Fruit fly (Drosophila melanogaster) whole organism, embryonic: ENCODE measurements around the gene eya.

Experiments used
- B-H1 ChIP-seq: fragments of 200-800 bp; sonication (Bioruptor generic); IDR thresholded peaks from 3 replicates; pipeline ENCODE4 v1.3.6; 2022; ENCODE audit warnings: missing biosample characterization, missing genetic modification characterization
- Bgb ChIP-seq: fragments of 200-800 bp; sonication (Bioruptor generic); IDR thresholded peaks from 2 replicates; pipeline ENCODE4 v1.3.6; 2022; ENCODE audit warnings: missing biosample characterization, missing genetic modification characterization; ENCODE audit not compliant: partially characterized antibody
- BtbVII ChIP-seq: fragments of 200-800 bp; sonication (Bioruptor generic); optimal IDR thresholded peaks from 3 replicates; lab custom pipeline; 2017; ENCODE audit warnings: missing biosample characterization, mild to moderate bottlenecking, missing genetic modification characterization
- CG10565 ChIP-seq: fragments of 200-800 bp; sonication (Bioruptor generic); optimal IDR thresholded peaks from 3 replicates; lab custom pipeline; 2016; ENCODE audit warnings: missing biosample characterization, mild to moderate bottlenecking, missing genetic modification characterization
- CG10979 ChIP-seq: fragments of 200-800 bp; sonication (Bioruptor generic); optimal IDR thresholded peaks from 2 replicates; lab custom pipeline; 2018; ENCODE audit warnings: missing biosample characterization, mild to moderate bottlenecking, missing genetic modification characterization, moderate library complexity
- CG12391 ChIP-seq: fragments of 200-800 bp; sonication (Bioruptor generic); optimal IDR thresholded peaks from 3 replicates; lab custom pipeline; 2018; ENCODE audit warnings: missing biosample characterization, mild to moderate bottlenecking, missing genetic modification characterization, moderate library complexity
- CG12744 ChIP-seq: fragments of 200-800 bp; sonication (Bioruptor generic); optimal IDR thresholded peaks from 2 replicates; lab custom pipeline; 2016; ENCODE audit warnings: missing biosample characterization, missing genetic modification characterization
- CG13424 ChIP-seq: fragments of 200-800 bp; sonication (Bioruptor generic); optimal IDR thresholded peaks from 2 replicates; lab custom pipeline; 2019; ENCODE audit warnings: missing biosample characterization, mild to moderate bottlenecking, missing genetic modification characterization, moderate library complexity
- CG13775 ChIP-seq: fragments of 200-800 bp; sonication (Bioruptor generic); optimal IDR thresholded peaks from 3 replicates; lab custom pipeline; 2017; ENCODE audit warnings: missing biosample characterization, mild to moderate bottlenecking, missing genetic modification characterization
- CG1529 ChIP-seq: fragments of 200-800 bp; sonication (Bioruptor generic); optimal IDR thresholded peaks from 3 replicates; lab custom pipeline; 2018; ENCODE audit warnings: missing biosample characterization, missing genetic modification characterization
- CG16815 ChIP-seq: fragments of 200-800 bp; sonication (Bioruptor generic); optimal IDR thresholded peaks from 3 replicates; lab custom pipeline; 2017; ENCODE audit warnings: missing biosample characterization, mild to moderate bottlenecking, missing genetic modification characterization
- CG17385 ChIP-seq: fragments of 200-800 bp; sonication (Bioruptor generic); optimal IDR thresholded peaks from 3 replicates; lab custom pipeline; 2018; ENCODE audit warnings: missing biosample characterization, mild to moderate bottlenecking, missing genetic modification characterization
- CG17568 ChIP-seq: fragments of 200-800 bp; sonication (Bioruptor generic); optimal IDR thresholded peaks from 2 replicates; lab custom pipeline; 2018; ENCODE audit warnings: missing biosample characterization, mild to moderate bottlenecking, missing genetic modification characterization, moderate library complexity
- CG2712 ChIP-seq: fragments of 200-800 bp; optimal IDR thresholded peaks from 3 replicates; lab custom pipeline; 2019; ENCODE audit warnings: missing biosample characterization, mild to moderate bottlenecking, missing genetic modification characterization, moderate library complexity
- CG2875 ChIP-seq: fragments of 200-800 bp; sonication (Bioruptor generic); optimal IDR thresholded peaks from 2 replicates; lab custom pipeline; 2017; ENCODE audit warnings: missing biosample characterization, mild to moderate bottlenecking, missing genetic modification characterization, missing genetic modification reagents
- CG31365 ChIP-seq: fragments of 200-800 bp; sonication (Bioruptor generic); optimal IDR thresholded peaks from 2 replicates; lab custom pipeline; 2018; ENCODE audit warnings: missing biosample characterization, mild to moderate bottlenecking, missing genetic modification characterization
- CG3407 ChIP-seq: fragments of 200-800 bp; sonication (Bioruptor generic); optimal IDR thresholded peaks from 2 replicates; lab custom pipeline; 2018; ENCODE audit warnings: missing biosample characterization, mild to moderate bottlenecking, missing genetic modification characterization
- CG34376 ChIP-seq: fragments of 200-800 bp; sonication (Bioruptor generic); optimal IDR thresholded peaks from 2 replicates; lab custom pipeline; 2018; ENCODE audit warnings: missing biosample characterization, mild to moderate bottlenecking, missing genetic modification characterization
- CG4617 ChIP-seq: fragments of 200-800 bp; sonication (Bioruptor generic); optimal IDR thresholded peaks from 3 replicates; lab custom pipeline; 2016; ENCODE audit warnings: missing biosample characterization, missing genetic modification characterization, borderline replicate concordance
- CG7556 ChIP-seq: fragments of 200-800 bp; sonication (Bioruptor generic); optimal IDR thresholded peaks from 2 replicates; lab custom pipeline; 2017; ENCODE audit warnings: missing biosample characterization, mild to moderate bottlenecking, missing genetic modification characterization
- CG7963 ChIP-seq: fragments of 200-800 bp; sonication (Bioruptor generic); IDR thresholded peaks from 3 replicates; pipeline ENCODE4 v1.3.6; 2022; ENCODE audit warnings: missing biosample characterization, missing genetic modification characterization; ENCODE audit not compliant: partially characterized antibody
- CG8944 ChIP-seq: fragments of 200-800 bp; sonication (Bioruptor generic); optimal IDR thresholded peaks from 3 replicates; lab custom pipeline; 2016; ENCODE audit warnings: missing biosample characterization, missing genetic modification characterization
- D ChIP-seq, 2 experiments: fragments of 200-800 bp in 1 of 2; fragments of >200 bp in 1 of 2; sonication (Bioruptor generic) in 1 of 2; optimal IDR thresholded peaks; 2 replicates in 1 of 2; 3 replicates in 1 of 2; lab custom pipeline; 2017; ENCODE audit warnings: mild to moderate bottlenecking in 1 of 2, missing biosample characterization in 1 of 2, missing genetic modification characterization in 1 of 2, missing genetic modification reagents in 1 of 2
- E2f1 ChIP-seq: fragments of 200-800 bp; sonication (Bioruptor generic); IDR thresholded peaks from 2 replicates; pipeline ENCODE4 v1.3.6; 2022; ENCODE audit warnings: missing biosample characterization, missing genetic modification characterization
- Elba2 ChIP-seq: fragments of 200-800 bp; sonication (Bioruptor generic); optimal IDR thresholded peaks from 3 replicates; lab custom pipeline; 2016; ENCODE audit warnings: missing biosample characterization, missing genetic modification characterization
- Nf-YA ChIP-seq: fragments of 200-800 bp; sonication (Bioruptor generic); IDR thresholded peaks from 2 replicates; pipeline ENCODE4 v1.3.6; 2022; ENCODE audit warnings: missing biosample characterization, missing genetic modification characterization
- Nf-YC ChIP-seq: fragments of 200-800 bp; optimal IDR thresholded peaks from 3 replicates; lab custom pipeline; 2019; ENCODE audit warnings: missing biosample characterization, mild to moderate bottlenecking, missing genetic modification characterization, moderate library complexity
- Optix ChIP-seq: fragments of 200-800 bp; sonication (Bioruptor generic); IDR thresholded peaks from 3 replicates; pipeline ENCODE4 v1.3.6; 2022; ENCODE audit warnings: missing biosample characterization, missing genetic modification characterization
- Scr ChIP-seq: fragments of 200-800 bp; sonication (Bioruptor generic); IDR thresholded peaks from 2 replicates; pipeline ENCODE4 v1.3.6; 2022; ENCODE audit warnings: missing biosample characterization, missing genetic modification characterization; ENCODE audit not compliant: partially characterized antibody
- Xbp1 ChIP-seq: fragments of 200-800 bp; sonication (Bioruptor generic); optimal IDR thresholded peaks from 3 replicates; lab custom pipeline; 2016; ENCODE audit warnings: missing biosample characterization, mild to moderate bottlenecking, missing genetic modification characterization
- ab ChIP-seq: fragments of 200-800 bp; sonication (Bioruptor generic); optimal IDR thresholded peaks from 2 replicates; lab custom pipeline; 2016; ENCODE audit warnings: missing biosample characterization, missing genetic modification characterization
- ara ChIP-seq: fragments of 200-800 bp; sonication (Bioruptor generic); IDR thresholded peaks from 2 replicates; pipeline ENCODE4 v1.3.6; 2022; ENCODE audit warnings: missing biosample characterization, missing genetic modification characterization
- bab2 ChIP-seq: fragments of 200-800 bp; sonication (Bioruptor generic); optimal IDR thresholded peaks from 2 replicates; lab custom pipeline; 2016; ENCODE audit warnings: missing biosample characterization, missing genetic modification characterization
- chif ChIP-seq, 2 experiments: fragments of 200-800 bp; sonication (Bioruptor generic); optimal IDR thresholded peaks; 3 replicates each; lab custom pipeline; 2016; ENCODE audit warnings: missing biosample characterization in 2 of 2, missing genetic modification characterization in 2 of 2
- croc ChIP-seq: fragments of 200-800 bp; sonication (Bioruptor generic); conservative IDR thresholded peaks from 3 replicates; pipeline ENCODE4 v1.3.6; 2022; ENCODE audit warnings: missing biosample characterization, missing genetic modification characterization
- dimm ChIP-seq: fragments of 200-800 bp; sonication (Bioruptor generic); IDR thresholded peaks from 2 replicates; pipeline ENCODE4 v1.3.6; 2022; ENCODE audit warnings: missing biosample characterization, missing genetic modification characterization
- dmrt11E ChIP-seq: fragments of 200-800 bp; sonication (Bioruptor generic); optimal IDR thresholded peaks from 3 replicates; lab custom pipeline; 2018; ENCODE audit warnings: missing biosample characterization, mild to moderate bottlenecking, missing genetic modification characterization, moderate library complexity
- h ChIP-seq: fragments of >200 bp; optimal IDR thresholded peaks from 2 replicates; lab custom pipeline; 2017
- inv ChIP-seq: fragments of 200-800 bp; sonication (Bioruptor generic); IDR thresholded peaks from 2 replicates; pipeline ENCODE4 v1.3.6; 2022; ENCODE audit warnings: missing biosample characterization, missing genetic modification characterization; ENCODE audit not compliant: partially characterized antibody
- kni ChIP-seq: fragments of 200-800 bp; sonication (Bioruptor generic); optimal IDR thresholded peaks from 3 replicates; lab custom pipeline; 2017; ENCODE audit warnings: mild to moderate bottlenecking, missing biosample characterization, missing genetic modification reagents, missing genetic modification characterization
- pita ChIP-seq: fragments of 200-800 bp; sonication (Bioruptor generic); optimal IDR thresholded peaks from 2 replicates; lab custom pipeline; 2017; ENCODE audit warnings: missing biosample characterization, mild to moderate bottlenecking, missing genetic modification characterization
- row ChIP-seq: fragments of 200-800 bp; sonication (Bioruptor generic); IDR thresholded peaks from 3 replicates; pipeline ENCODE4 v1.3.6; 2022; ENCODE audit warnings: missing biosample characterization, missing genetic modification characterization
- scrt ChIP-seq: fragments of 200-800 bp; sonication (Bioruptor generic); optimal IDR thresholded peaks from 2 replicates; lab custom pipeline; 2018; ENCODE audit warnings: missing biosample characterization, mild to moderate bottlenecking, missing genetic modification characterization, moderate library complexity
- sna ChIP-seq: fragments of 200-800 bp; sonication (Bioruptor generic); IDR thresholded peaks from 2 replicates; pipeline ENCODE4 v1.3.6; 2022; ENCODE audit warnings: missing biosample characterization, missing genetic modification characterization; ENCODE audit not compliant: partially characterized antibody
- sr ChIP-seq: fragments of 200-800 bp; sonication (Bioruptor generic); IDR thresholded peaks from 3 replicates; pipeline ENCODE4 v1.3.6; 2022; ENCODE audit warnings: missing biosample characterization, missing genetic modification characterization
- tin ChIP-seq: fragments of 200-800 bp; sonication (Bioruptor generic); optimal IDR thresholded peaks from 3 replicates; lab custom pipeline; 2016; ENCODE audit warnings: missing biosample characterization, missing genetic modification characterization
- tio ChIP-seq: fragments of 200-800 bp; sonication (Bioruptor generic); optimal IDR thresholded peaks from 2 replicates; lab custom pipeline; 2017; ENCODE audit warnings: missing biosample characterization, missing genetic modification characterization, inconsistent platforms
- vnd ChIP-seq: fragments of 200-800 bp; sonication (Bioruptor generic); IDR thresholded peaks from 3 replicates; pipeline ENCODE4 v1.3.6; 2022; ENCODE audit warnings: missing biosample characterization, missing genetic modification characterization; ENCODE audit not compliant: partially characterized antibody

The eya gene

DNA sequence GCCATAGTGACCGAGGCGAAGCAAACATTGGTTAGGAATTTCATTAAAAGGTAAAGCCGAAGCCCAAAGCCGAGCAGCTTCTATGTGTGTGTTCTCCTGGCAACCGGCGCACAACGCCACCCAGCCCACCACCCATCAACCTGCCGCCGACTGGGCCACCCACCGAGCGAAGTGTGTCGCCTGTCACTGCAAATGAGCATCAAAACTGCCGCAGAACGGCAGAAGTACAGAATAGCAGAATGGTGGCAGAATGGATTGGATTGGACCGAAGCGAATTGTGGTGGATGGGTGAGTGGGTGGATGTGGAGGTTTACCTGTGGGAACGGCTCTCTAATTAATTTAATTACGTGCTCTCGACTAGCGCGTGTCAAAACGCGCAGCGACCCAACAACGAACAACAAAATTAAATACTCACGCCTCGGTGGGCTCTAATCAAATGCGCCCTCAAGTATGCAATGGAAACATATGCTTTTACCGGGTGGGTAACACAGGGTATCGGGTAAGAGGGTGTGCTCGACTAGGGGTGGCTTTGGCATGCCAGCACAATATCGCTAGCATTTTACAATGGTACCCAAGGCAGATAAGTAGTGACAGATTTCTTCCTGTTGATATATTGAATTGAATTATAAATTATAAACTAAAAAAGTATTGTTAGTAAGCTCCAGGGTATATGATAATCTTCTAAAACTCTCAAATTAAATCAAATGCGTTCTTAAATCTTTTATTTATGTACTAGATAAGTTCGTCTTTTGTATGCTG lies 7.0 kb downstream of the eya start:
- TF ChIP-seq chif (GFP tag; optimal IDR thresholded peaks at IDR 0.05; lab: Kevin White, UChicago): no peak
- TF ChIP-seq CG31365 (tag; lab: Kevin White, UChicago): no peak
- TF ChIP-seq vnd (GFP tag; lab: Robert Waterston, UW): peak; percentile 49; the same call in 1 of the 3 replicates
- TF ChIP-seq Nf-YC (tag; lab: Kevin White, UChicago): peak; percentile 30
- TF ChIP-seq CG8944 (GFP tag; lab: Kevin White, UChicago): no peak
- peak; percentile 28 for TF ChIP-seq CG17385 (GFP tag; lab: Kevin White, UChicago)
- no peak for TF ChIP-seq inv (GFP tag; lab: Robert Waterston, UW)
- TF ChIP-seq CG12391 (tag; lab: Kevin White, UChicago): peak; percentile 51
- TF ChIP-seq Bgb (GFP tag; lab: Robert Waterston, UW): no peak
- TF ChIP-seq sna: no peak
- TF ChIP-seq D (optimal IDR thresholded peaks at IDR 0.05; lab: Kevin White, UChicago): no peak
- TF ChIP-seq D (GFP tag; optimal IDR thresholded peaks at IDR 0.05; lab: Kevin White, UChicago): peak; percentile 21
- TF ChIP-seq kni: no peak
- no peak for TF ChIP-seq pita (GFP tag; lab: Kevin White, UChicago)
- peak; percentile 39 for TF ChIP-seq CG7556 (GFP tag; lab: Kevin White, UChicago)
- no peak for TF ChIP-seq CG34376 (GFP tag; lab: Kevin White, UChicago)
- no peak for TF ChIP-seq ara
- peak; percentile 25 for TF ChIP-seq tio (GFP tag; lab: Kevin White, UChicago)
- peak; percentile 3 for TF ChIP-seq Xbp1 (GFP tag; lab: Kevin White, UChicago)
- peak; percentile 15 for TF ChIP-seq CG13424
- TF ChIP-seq CG17568 (GFP tag; lab: Kevin White, UChicago): no peak
- no peak for TF ChIP-seq h (lab: Kevin White, UChicago)
- no peak for TF ChIP-seq Nf-YA (GFP tag; lab: Robert Waterston, UW)
- TF ChIP-seq scrt (GFP tag; lab: Kevin White, UChicago): no peak
- peak; percentile 23 for TF ChIP-seq CG2875
- peak; percentile 43 for TF ChIP-seq CG10979 (tag; lab: Kevin White, UChicago)
- no peak for TF ChIP-seq Elba2 (GFP tag; lab: Kevin White, UChicago)
- no peak for TF ChIP-seq sr (GFP tag; lab: Robert Waterston, UW)
- TF ChIP-seq ab (GFP tag; lab: Kevin White, UChicago): no peak
- TF ChIP-seq dimm (GFP tag; lab: Robert Waterston, UW): no peak; the same call in 1 of the 2 replicates
- TF ChIP-seq CG2712 (tag; lab: Kevin White, UChicago): peak; percentile 15
- TF ChIP-seq croc (GFP tag; lab: Robert Waterston, UW): no peak
- TF ChIP-seq tin (GFP tag; lab: Kevin White, UChicago): no peak
- TF ChIP-seq CG1529: peak; percentile 23
- TF ChIP-seq CG3407 (GFP tag; lab: Kevin White, UChicago): peak; percentile 16
- peak; percentile 54 for TF ChIP-seq dmrt11E (tag; lab: Kevin White, UChicago)
- TF ChIP-seq Optix (GFP tag; lab: Robert Waterston, UW): no peak
- no peak for TF ChIP-seq B-H1 (GFP tag; lab: Robert Waterston, UW)
- no peak for TF ChIP-seq BtbVII (GFP tag; lab: Kevin White, UChicago)
- TF ChIP-seq CG13775: peak; percentile 1
- peak; percentile 39 for TF ChIP-seq CG16815 (GFP tag; lab: Kevin White, UChicago)
- TF ChIP-seq CG7963 (GFP tag; lab: Robert Waterston, UW): 0 out of 3 replicates have a peak, but pooled peaks have one; percentile 40
- TF ChIP-seq row (GFP tag; lab: Robert Waterston, UW): peak; percentile 52; the same call in 2 of the 3 replicates
- peak; percentile 29; the same call in 1 of the 2 replicates for TF ChIP-seq Scr (GFP tag; lab: Robert Waterston, UW)
- no peak for TF ChIP-seq CG10565 (GFP tag; lab: Kevin White, UChicago)
- no peak for TF ChIP-seq bab2
- TF ChIP-seq E2f1: no peak
- no peak for TF ChIP-seq CG12744 (GFP tag; lab: Kevin White, UChicago)
- no peak for TF ChIP-seq CG4617 (GFP tag; lab: Kevin White, UChicago)
